Worm (Caenorhabditis elegans): ENCODE data around the gene moma-1.
A peak's percentile ranks its signal among the peaks of the same experiment; 100 is the strongest.

moma-1 gene

ce11 chrIII:856908-857307 is 4.7 kb upstream of the moma-1 start:
- TF ChIP-seq aha-1 (tag), result peak; percentile 90
- TF ChIP-seq zip-11 (GFP tag; IDR thresholded peaks at IDR 0.05), result no peak

- no peak for TF ChIP-seq ceh-62 (tag; optimal IDR thresholded peaks at IDR 0.05)
These were observed 4.1 kb upstream of the moma-1 start, which contains the start of gene K02F3.12 for ce11 chrIII:856260-856659. TSS of gene K02F3.12 (plus strand) at chrIII:856560.

- TF ChIP-seq dmd-6 (GFP tag; IDR thresholded peaks at IDR 0.05) (no peak), dpl-1 (GFP tag; optimal IDR thresholded peaks at IDR 0.05) (peak; percentile 12), aha-1 (tag) (no peak), cey-2 (tag; optimal IDR thresholded peaks at IDR 0.05; ENCODE audit: borderline replicate concordance, insufficient read depth) (no peak), nhr-42 (GFP tag; IDR thresholded peaks at IDR 0.05) (no peak), nhr-111 (GFP tag; optimal IDR thresholded peaks at IDR 0.05) (no peak), mes-2 (tag; optimal IDR thresholded peaks at IDR 0.05; ENCODE audit: poor library complexity, severe bottlenecking) (peak; percentile 39), unc-39 (tag; optimal IDR thresholded peaks at IDR 0.05) (no peak), lsy-2 (tag; optimal IDR thresholded peaks at IDR 0.05) (peak in 1 of 2 experiments; percentile 22), Y105C5A.15 (GFP tag; IDR thresholded peaks at IDR 0.05) (no peak), mep-1 (tag; optimal IDR thresholded peaks at IDR 0.05) (no peak), T20F7.1 (GFP tag; optimal IDR thresholded peaks at IDR 0.05) (peak; percentile 92), R02D3.7 (tag; optimal IDR thresholded peaks at IDR 0.05) (peak; percentile 56), lim-7 (GFP tag; IDR thresholded peaks at IDR 0.05) (no peak), egl-27 (tag; optimal IDR thresholded peaks at IDR 0.05) (no peak), nhr-48 (tag; optimal IDR thresholded peaks at IDR 0.05) (no peak), egl-43 (GFP tag; IDR thresholded peaks at IDR 0.05) (no peak), ces-1 (GFP tag; optimal IDR thresholded peaks at IDR 0.05) (no peak), ceh-62 (tag; optimal IDR thresholded peaks at IDR 0.05) (no peak), Y75B8A.6 (GFP tag; IDR thresholded peaks at IDR 0.05) (no peak), lin-38 (GFP tag; IDR thresholded peaks at IDR 0.05) (no peak), mdl-1 (tag; optimal IDR thresholded peaks at IDR 0.05) (no peak), hmg-1.1 (GFP tag; IDR thresholded peaks at IDR 0.05) (no peak), fos-1 (tag; optimal IDR thresholded peaks at IDR 0.05) (no peak), arid-1 (GFP tag; conservative IDR thresholded peaks at IDR 0.05) (no peak), Y48G9A.11 (GFP tag; IDR thresholded peaks at IDR 0.05) (peak; percentile 74), dve-1 (tag; optimal IDR thresholded peaks at IDR 0.05; ENCODE audit: insufficient read depth) (no peak), T26A8.4 (GFP tag; IDR thresholded peaks at IDR 0.05) (no peak), ztf-7 (tag; optimal IDR thresholded peaks at IDR 0.05) (no peak), lir-3 (tag; optimal IDR thresholded peaks at IDR 0.05) (no peak)
These were observed 1.7 kb upstream of the moma-1 start, which contains the start of the genes rnp-5 and tag-51 for ce11 chrIII:853859-854359. TSS of gene rnp-5 (minus strand) at chrIII:853909. TSS of gene tag-51 (plus strand) at chrIII:854221.

- TF ChIP-seq zfp-3 (GFP tag; conservative IDR thresholded peaks at IDR 0.05) (no peak), unc-39 (tag; optimal IDR thresholded peaks at IDR 0.05) (no peak), nhr-42 (GFP tag; IDR thresholded peaks at IDR 0.05) (no peak), mdl-1 (tag; optimal IDR thresholded peaks at IDR 0.05) (no peak), dmd-6 (GFP tag; IDR thresholded peaks at IDR 0.05) (no peak), lin-13 (GFP tag; optimal IDR thresholded peaks at IDR 0.05) (no peak), Y105C5A.15 (GFP tag; IDR thresholded peaks at IDR 0.05) (no peak), nhr-76 (tag; optimal IDR thresholded peaks at IDR 0.05) (no peak), nhr-6 (tag; optimal IDR thresholded peaks at IDR 0.05) (no peak), egl-43 (GFP tag; IDR thresholded peaks at IDR 0.05) (no peak), Y5F2A.4 (GFP tag; optimal IDR thresholded peaks at IDR 0.05) (no peak), daf-16 (GFP tag; optimal IDR thresholded peaks at IDR 0.05) (no peak), daf-16 (tag; optimal IDR thresholded peaks at IDR 0.05) (no peak), madf-5 (GFP tag; IDR thresholded peaks at IDR 0.05) (0 out of 4 replicates have a peak, but pooled peaks of 1 of the 2 experiments have one; percentile 14), T20F7.1 (GFP tag; optimal IDR thresholded peaks at IDR 0.05) (no peak), mdt-29 (GFP tag; IDR thresholded peaks at IDR 0.05) (no peak), ceh-32 (tag; optimal IDR thresholded peaks at IDR 0.05; ENCODE audit: poor library complexity) (no peak), daf-8 (GFP tag; IDR thresholded peaks at IDR 0.05) (no peak), nhr-41 (GFP tag; IDR thresholded peaks at IDR 0.05) (no peak), rbr-2 (tag; optimal IDR thresholded peaks at IDR 0.05) (no peak), dmd-8 (GFP tag; IDR thresholded peaks at IDR 0.05) (no peak), zfp-2 (tag; optimal IDR thresholded peaks at IDR 0.05) (no peak), ama-1 (optimal IDR thresholded peaks at IDR 0.05) (no peak), Y75B8A.6 (GFP tag; IDR thresholded peaks at IDR 0.05) (0 out of 2 replicates have a peak, but pooled peaks have one; percentile 31)
These were observed 1.2 kb upstream of the moma-1 start for ce11 chrIII:853414-853813.

Data from whole organism, L4 larva.